Fruit fly (Drosophila melanogaster): ENCODE results near the gene Ten-m.

Ten-m gene

DNA sequence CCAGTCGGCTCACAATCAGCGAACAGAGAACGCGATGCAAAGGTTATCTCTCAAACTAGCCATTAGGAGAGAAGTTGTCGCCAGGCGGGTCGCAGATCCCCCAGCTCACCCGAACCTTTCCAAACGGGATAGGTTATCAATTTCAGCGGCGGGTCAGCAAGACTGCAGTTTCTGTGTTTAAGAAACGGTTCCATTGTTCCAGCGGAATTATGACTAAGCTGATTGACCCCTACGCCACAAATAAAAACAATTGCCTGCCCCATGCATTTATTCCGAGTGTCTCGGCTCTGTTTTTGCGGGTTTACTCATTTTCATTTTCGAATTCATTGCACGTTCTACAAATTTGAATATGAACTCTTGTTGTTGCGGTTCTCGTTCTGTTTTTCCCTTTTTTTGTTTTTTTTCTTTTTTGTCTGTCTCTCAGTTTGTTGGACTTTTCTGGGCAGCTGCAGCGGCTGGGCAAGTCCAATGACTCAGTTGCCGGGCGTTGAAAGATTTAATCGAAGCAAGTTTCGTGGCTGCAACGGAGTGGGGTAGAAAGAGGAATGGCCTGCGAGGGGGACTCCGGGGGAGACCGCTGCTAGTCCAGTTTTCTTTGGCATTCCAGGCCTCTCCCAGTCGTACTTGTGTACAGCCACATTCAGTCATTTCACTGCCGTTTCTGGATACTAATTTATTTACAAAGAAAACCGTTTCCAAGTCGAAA lies 13.1 kb upstream of the Ten-m start:
- TF ChIP-seq CG7045 (GFP tag; optimal IDR thresholded peaks at IDR 0.05) (no peak), bab1 (GFP tag; optimal IDR thresholded peaks at IDR 0.05) (no peak), Clk (GFP tag; optimal IDR thresholded peaks at IDR 0.05) (no peak), CG11617 (GFP tag; optimal IDR thresholded peaks at IDR 0.05) (no peak)

dm6 chr3L:22416108-22416507 lies 8.4 kb upstream of the Ten-m start:
- TF ChIP-seq CG12768 (GFP tag; optimal IDR thresholded peaks at IDR 0.05) (no peak), ovo (GFP tag; optimal IDR thresholded peaks at IDR 0.05) (no peak), cnc (optimal IDR thresholded peaks at IDR 0.05) (no peak), Hr96 (GFP tag; optimal IDR thresholded peaks at IDR 0.05) (no peak)

- TF ChIP-seq Hr96 (GFP tag; optimal IDR thresholded peaks at IDR 0.05): no peak
- no peak for TF ChIP-seq CG1620 (GFP tag; optimal IDR thresholded peaks at IDR 0.05)
- no peak for TF ChIP-seq CG14711 (tag; optimal IDR thresholded peaks at IDR 0.05)
- TF ChIP-seq kay (GFP tag; ENCODE audit: borderline replicate concordance): no peak
- TF ChIP-seq Crg-1 (GFP tag; optimal IDR thresholded peaks at IDR 0.05): no peak
- no peak for TF ChIP-seq Clk (GFP tag; optimal IDR thresholded peaks at IDR 0.05)
- TF ChIP-seq CG7045 (GFP tag; optimal IDR thresholded peaks at IDR 0.05): no peak
- TF ChIP-seq CG5204 (GFP tag; optimal IDR thresholded peaks at IDR 0.05): no peak
- TF ChIP-seq CG12768 (GFP tag; optimal IDR thresholded peaks at IDR 0.05): no peak
- TF ChIP-seq CG11617 (GFP tag; optimal IDR thresholded peaks at IDR 0.05): no peak
- TF ChIP-seq CG33017 (tag; optimal IDR thresholded peaks at IDR 0.05): no peak
- TF ChIP-seq tj (GFP tag; optimal IDR thresholded peaks at IDR 0.05): no peak
- TF ChIP-seq toe (GFP tag; optimal IDR thresholded peaks at IDR 0.05): no peak
- TF ChIP-seq Mnt (GFP tag; optimal IDR thresholded peaks at IDR 0.05): no peak
- no peak for TF ChIP-seq bab1 (GFP tag; optimal IDR thresholded peaks at IDR 0.05)
These were observed 1.0 kb downstream of the Ten-m start for dm6 chr3L:22406649-22407048.

- no peak for TF ChIP-seq CG12768 (GFP tag; optimal IDR thresholded peaks at IDR 0.05)
- TF ChIP-seq CG11617 (GFP tag; optimal IDR thresholded peaks at IDR 0.05): no peak
- no peak for TF ChIP-seq CG33017 (tag; optimal IDR thresholded peaks at IDR 0.05)
- no peak for TF ChIP-seq pad (GFP tag; optimal IDR thresholded peaks at IDR 0.05)
- no peak for TF ChIP-seq Mnt (GFP tag; optimal IDR thresholded peaks at IDR 0.05)
- no peak for TF ChIP-seq Clk (GFP tag; optimal IDR thresholded peaks at IDR 0.05)
- TF ChIP-seq tj (GFP tag; optimal IDR thresholded peaks at IDR 0.05): no peak
- no peak for TF ChIP-seq bab1 (GFP tag; optimal IDR thresholded peaks at IDR 0.05)
- no peak for TF ChIP-seq CG1620 (GFP tag; optimal IDR thresholded peaks at IDR 0.05)
- TF ChIP-seq CG7101 (tag; optimal IDR thresholded peaks at IDR 0.05): no peak
- TF ChIP-seq toe (GFP tag; optimal IDR thresholded peaks at IDR 0.05): no peak
These were observed 2.3 kb downstream of the Ten-m start for dm6 chr3L:22405366-22405765.

dm6 chr3L:22404126-22404525 lies 3.5 kb downstream of the Ten-m start:
- TF ChIP-seq CG1620 (GFP tag; optimal IDR thresholded peaks at IDR 0.05): no peak
- TF ChIP-seq CG7045 (GFP tag; optimal IDR thresholded peaks at IDR 0.05): no peak
- no peak for TF ChIP-seq toe (GFP tag; optimal IDR thresholded peaks at IDR 0.05)
- TF ChIP-seq CG11617 (GFP tag; optimal IDR thresholded peaks at IDR 0.05): no peak
- TF ChIP-seq kay (GFP tag; ENCODE audit: borderline replicate concordance): no peak
- TF ChIP-seq Mnt (GFP tag; optimal IDR thresholded peaks at IDR 0.05): no peak
- TF ChIP-seq CG7101 (tag; optimal IDR thresholded peaks at IDR 0.05): no peak
- TF ChIP-seq Crg-1 (GFP tag; optimal IDR thresholded peaks at IDR 0.05): no peak
- no peak for TF ChIP-seq bab1 (GFP tag; optimal IDR thresholded peaks at IDR 0.05)
- no peak for TF ChIP-seq CG5204 (GFP tag; optimal IDR thresholded peaks at IDR 0.05)
- no peak for TF ChIP-seq cnc (optimal IDR thresholded peaks at IDR 0.05)
- TF ChIP-seq ovo (GFP tag; optimal IDR thresholded peaks at IDR 0.05): no peak
- TF ChIP-seq CG33017 (tag; optimal IDR thresholded peaks at IDR 0.05): no peak
- TF ChIP-seq pad (GFP tag; optimal IDR thresholded peaks at IDR 0.05): no peak

- TF ChIP-seq CG5204 (GFP tag; optimal IDR thresholded peaks at IDR 0.05) (no peak), CG7045 (GFP tag; optimal IDR thresholded peaks at IDR 0.05) (no peak), Clk (GFP tag; optimal IDR thresholded peaks at IDR 0.05) (no peak), CG7101 (tag; optimal IDR thresholded peaks at IDR 0.05) (no peak), Mnt (GFP tag; optimal IDR thresholded peaks at IDR 0.05) (no peak), tj (GFP tag; optimal IDR thresholded peaks at IDR 0.05) (no peak), cic (GFP tag; optimal IDR thresholded peaks at IDR 0.05) (no peak)
These were observed 4.0 kb downstream of the Ten-m start for dm6 chr3L:22403640-22404039.

DNA sequence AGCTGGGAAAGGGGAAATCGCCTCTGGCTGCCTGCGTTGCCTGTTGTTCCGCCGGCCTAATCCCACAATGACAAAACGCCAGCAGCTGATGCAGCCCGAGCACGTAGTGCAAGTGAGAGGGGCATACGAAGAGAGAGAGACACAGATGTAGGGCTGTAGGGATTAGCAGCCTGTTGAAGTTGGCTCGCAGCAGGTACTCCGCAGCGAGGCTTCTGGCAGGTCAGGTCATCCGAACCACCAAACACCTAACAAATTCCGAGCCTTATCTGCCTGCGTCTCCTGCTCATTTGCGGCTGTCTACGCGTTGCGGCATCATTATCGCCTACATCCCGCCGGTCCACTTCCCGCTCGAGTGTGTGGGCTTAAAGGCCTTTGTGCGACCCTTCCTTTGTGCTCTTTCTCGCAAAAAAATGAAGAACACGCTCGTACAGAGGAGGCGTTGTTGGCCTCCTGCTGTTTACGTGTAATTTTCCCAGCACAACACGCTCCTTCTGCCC lies 4.8 kb downstream of the Ten-m start:
- TF ChIP-seq cnc (optimal IDR thresholded peaks at IDR 0.05): no peak
- no peak for TF ChIP-seq CG12768 (GFP tag; optimal IDR thresholded peaks at IDR 0.05)
- TF ChIP-seq CG7045 (GFP tag; optimal IDR thresholded peaks at IDR 0.05): no peak
- TF ChIP-seq toe (GFP tag; optimal IDR thresholded peaks at IDR 0.05): no peak
- TF ChIP-seq CG14711 (tag; optimal IDR thresholded peaks at IDR 0.05): no peak
- TF ChIP-seq tj (GFP tag; optimal IDR thresholded peaks at IDR 0.05): no peak
- TF ChIP-seq Crg-1 (GFP tag; optimal IDR thresholded peaks at IDR 0.05): no peak

All from whole organism, adult.